Fruit fly (Drosophila melanogaster): ENCODE measurements around the gene mthl15.

mthl15 gene

DNA sequence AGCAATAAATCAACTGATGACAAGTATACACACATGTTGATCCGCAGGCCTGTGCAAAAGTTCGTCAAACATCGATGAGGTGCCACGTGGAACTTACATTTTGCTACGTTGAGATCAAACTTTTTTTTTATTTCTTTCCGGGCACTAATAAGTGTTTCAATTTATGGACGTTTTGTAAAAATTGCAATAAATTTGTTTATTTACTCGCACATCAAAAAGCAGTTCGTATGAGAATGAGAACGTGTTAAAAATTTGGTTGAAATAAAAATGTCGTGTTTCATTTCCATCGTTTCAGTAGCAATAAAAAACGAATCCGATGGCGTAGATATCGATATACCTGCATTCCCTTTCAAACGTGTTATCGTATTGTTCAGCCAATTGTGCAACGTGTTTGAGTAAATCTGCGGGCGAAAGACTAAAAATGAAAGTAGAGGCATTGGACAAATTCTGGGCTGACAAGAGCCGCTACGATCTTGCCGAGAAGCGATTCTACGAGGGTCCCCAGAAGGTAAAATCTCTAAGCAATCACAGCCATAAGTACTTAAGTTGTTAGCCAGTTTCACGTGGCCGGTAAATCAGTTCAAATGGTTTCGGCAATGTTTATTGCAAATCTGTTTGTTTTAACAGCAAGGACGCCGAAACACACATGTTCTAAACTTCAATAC, 5.8 kb downstream of the mthl15 start, which contains the start of gene eEF1delta:
Gene eEF1delta (plus strand): TSS at position 356 of the 665 bp plus-strand sequence.
- TF ChIP-seq CG8319 (GFP tag; optimal IDR thresholded peaks at IDR 0.05) (no peak), CG11762 (GFP tag; optimal IDR thresholded peaks at IDR 0.05; ENCODE audit: insufficient read depth) (no peak), CG11902 (GFP tag; optimal IDR thresholded peaks at IDR 0.05) (no peak), dac (GFP tag; optimal IDR thresholded peaks at IDR 0.05) (no peak), vri (GFP tag; optimal IDR thresholded peaks at IDR 0.05) (no peak), Eip93F (GFP tag; optimal IDR thresholded peaks at IDR 0.05) (no peak), pdm3 (GFP tag; optimal IDR thresholded peaks at IDR 0.05) (no peak), CG11294 (GFP tag; IDR thresholded peaks at IDR 0.05) (no peak), CG32006 (GFP tag; optimal IDR thresholded peaks at IDR 0.05) (no peak), Eip78C (GFP tag) (no peak), Lpt (GFP tag; optimal IDR thresholded peaks at IDR 0.05) (no peak), cyc (GFP tag; optimal IDR thresholded peaks at IDR 0.05) (no peak), CG6854 (GFP tag; optimal IDR thresholded peaks at IDR 0.05) (no peak), fd85E (GFP tag; optimal IDR thresholded peaks at IDR 0.05) (no peak), Sox15 (GFP tag; optimal IDR thresholded peaks at IDR 0.05) (no peak), CG6163 (GFP tag; IDR thresholded peaks at IDR 0.05) (no peak)

DNA sequence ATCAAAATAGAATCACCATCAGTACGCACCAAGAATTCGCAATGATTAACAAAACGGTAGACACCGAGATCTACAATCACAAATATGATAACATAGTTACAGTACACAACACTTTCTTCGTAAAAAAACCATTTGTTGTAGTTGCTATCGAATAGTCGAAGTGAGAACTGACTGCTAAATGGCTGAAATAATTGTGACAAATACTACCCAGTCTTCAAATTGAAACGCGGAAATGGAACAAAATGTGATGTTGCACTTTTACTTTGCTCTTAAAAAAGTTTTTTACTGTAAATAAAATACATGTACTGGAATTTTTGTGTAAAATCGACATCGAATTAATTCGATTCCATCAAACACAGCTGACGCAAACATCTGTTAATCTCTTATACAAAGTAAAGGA, 6.6 kb downstream of the mthl15 start, which contains the start of gene ova:
Gene ova (minus strand): TSS at position 183 of the 400 bp plus-strand sequence.
- TF ChIP-seq Eip75B (GFP tag; optimal IDR thresholded peaks at IDR 0.05): no peak
- no peak for TF ChIP-seq CG6163 (GFP tag; IDR thresholded peaks at IDR 0.05)
- TF ChIP-seq topi (GFP tag; optimal IDR thresholded peaks at IDR 0.05): no peak
- no peak for TF ChIP-seq eg (GFP tag; IDR thresholded peaks at IDR 0.05)
- no peak for TF ChIP-seq CG8632 (GFP tag; optimal IDR thresholded peaks at IDR 0.05)

DNA sequence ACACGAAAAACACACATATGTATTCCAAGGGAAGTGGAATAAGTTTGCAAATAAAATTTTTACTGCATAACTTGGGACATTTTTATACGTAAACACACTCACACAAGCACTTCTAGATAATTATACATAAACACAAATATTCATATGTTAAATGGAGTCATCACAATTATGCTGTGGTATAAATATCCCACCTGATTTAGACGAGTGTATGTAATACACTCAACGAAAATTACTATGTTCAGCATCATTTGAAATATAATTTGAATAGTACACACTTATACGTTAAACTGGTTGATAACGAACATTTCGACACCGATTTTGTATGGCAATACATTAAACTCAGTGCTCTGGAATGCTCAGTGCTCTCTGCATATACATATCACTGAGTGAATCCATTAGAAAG, 7.0 kb downstream of the mthl15 start:
- TF ChIP-seq pdm3 (GFP tag; optimal IDR thresholded peaks at IDR 0.05) (no peak), CG10631 (GFP tag; optimal IDR thresholded peaks at IDR 0.05) (peak; percentile 52), Eip93F (GFP tag; optimal IDR thresholded peaks at IDR 0.05) (no peak), fd85E (GFP tag; optimal IDR thresholded peaks at IDR 0.05) (no peak), Hr39 (GFP tag; optimal IDR thresholded peaks at IDR 0.05) (no peak), fkh (GFP tag; optimal IDR thresholded peaks at IDR 0.05) (peak; percentile 5), acj6 (GFP tag; optimal IDR thresholded peaks at IDR 0.05) (peak; percentile 43), CG11902 (GFP tag; optimal IDR thresholded peaks at IDR 0.05) (no peak), Met (GFP tag; optimal IDR thresholded peaks at IDR 0.05) (peak; percentile 54), CG3919 (GFP tag; optimal IDR thresholded peaks at IDR 0.05) (no peak), CG1621 (tag; optimal IDR thresholded peaks at IDR 0.05) (no peak), CG6792 (GFP tag; optimal IDR thresholded peaks at IDR 0.05) (peak; percentile 32), CG6276 (GFP tag; optimal IDR thresholded peaks at IDR 0.05) (no peak), CG11294 (GFP tag; IDR thresholded peaks at IDR 0.05) (no peak), spab (GFP tag; optimal IDR thresholded peaks at IDR 0.05) (no peak), ss (GFP tag; optimal IDR thresholded peaks at IDR 0.05) (peak in 1 of 2 experiments; percentile 27), svp (GFP tag) (no peak), dsx (GFP tag; optimal IDR thresholded peaks at IDR 0.05; ENCODE audit: poor library complexity, severe bottlenecking) (peak; percentile 17), CG32006 (GFP tag; optimal IDR thresholded peaks at IDR 0.05) (no peak), Hr4 (GFP tag; optimal IDR thresholded peaks at IDR 0.05) (peak; percentile 71), Eip75B (GFP tag; optimal IDR thresholded peaks at IDR 0.05) (peak; percentile 58), Hr38 (GFP tag; optimal IDR thresholded peaks at IDR 0.05) (no peak), topi (GFP tag; optimal IDR thresholded peaks at IDR 0.05) (peak; percentile 61), Sox14 (GFP tag; optimal IDR thresholded peaks at IDR 0.05) (peak; percentile 61), CG34406 (GFP tag; optimal IDR thresholded peaks at IDR 0.05) (peak; percentile 36), CG3032 (tag; optimal IDR thresholded peaks at IDR 0.05) (peak; percentile 38), CG11762 (GFP tag; optimal IDR thresholded peaks at IDR 0.05; ENCODE audit: insufficient read depth) (no peak), achi (GFP tag; optimal IDR thresholded peaks at IDR 0.05) (peak; percentile 42), Ets96B (tag; optimal IDR thresholded peaks at IDR 0.05) (peak; percentile 11), net (GFP tag; optimal IDR thresholded peaks at IDR 0.05) (no peak), lz (GFP tag; optimal IDR thresholded peaks at IDR 0.05) (no peak), CG31627 (GFP tag; optimal IDR thresholded peaks at IDR 0.05) (peak; percentile 32), CG6808 (GFP tag; optimal IDR thresholded peaks at IDR 0.05) (peak; percentile 14), CG9139 (GFP tag; optimal IDR thresholded peaks at IDR 0.05) (no peak), dac (GFP tag; optimal IDR thresholded peaks at IDR 0.05) (peak; percentile 24), CG6854 (GFP tag; optimal IDR thresholded peaks at IDR 0.05) (no peak), eg (GFP tag; IDR thresholded peaks at IDR 0.05) (no peak), salr (GFP tag; optimal IDR thresholded peaks at IDR 0.05) (no peak)

Data from whole organism, prepupa.